Worm (Caenorhabditis elegans) whole organism, young adult: ENCODE data around the gene clec-174.
"Not testable (repeated sequence)": the region's sequence is repeated elsewhere in the genome, so short reads cannot be mapped to it uniquely, and the experiment has no call there.

Experiments used
- B0261.1 ChIP-seq: sonication (generic microtip); optimal IDR thresholded peaks from 2 replicates; lab custom pipeline; 2016; ENCODE audit warnings: mild to moderate bottlenecking, missing genetic modification characterization, moderate library complexity, missing compliant biosample characterization
- C06A6.2 ChIP-seq: fragments of 200-800 bp; sonication (Bioruptor generic); conservative IDR thresholded peaks from 2 replicates; pipeline ENCODE4 v1.3.6; 2022; ENCODE audit warnings: missing genetic modification characterization, missing compliant biosample characterization
- D2030.7 ChIP-seq: fragments of 200-800 bp; sonication (Bioruptor generic); IDR thresholded peaks from 2 replicates; pipeline ENCODE4 v1.3.6; 2022; ENCODE audit warnings: missing genetic modification reagents, missing genetic modification characterization, missing compliant biosample characterization
- F33H1.4 ChIP-seq: fragments of 200-800 bp; sonication (Bioruptor generic); IDR thresholded peaks from 2 replicates; pipeline ENCODE4 v1.3.6; 2022; ENCODE audit warnings: missing genetic modification reagents, missing genetic modification characterization, missing compliant biosample characterization
- F39B2.1 ChIP-seq: fragments of 200-800 bp; sonication (Bioruptor generic); IDR thresholded peaks from 2 replicates; pipeline ENCODE4 v1.3.6; 2022; ENCODE audit warnings: missing genetic modification reagents, missing genetic modification characterization, missing compliant biosample characterization
- F52B5.7 ChIP-seq: sonication (generic microtip); optimal IDR thresholded peaks from 2 replicates; lab custom pipeline; 2016; ENCODE audit warnings: mild to moderate bottlenecking, missing genetic modification characterization, missing compliant biosample characterization
- F57A8.1 ChIP-seq: fragments of 200-800 bp; sonication (Bioruptor generic); optimal IDR thresholded peaks from 2 replicates; lab custom pipeline; 2018; ENCODE audit warnings: mild to moderate bottlenecking, missing genetic modification characterization, moderate library complexity, missing compliant biosample characterization
- T07F8.4 ChIP-seq: sonication (generic microtip); optimal IDR thresholded peaks from 2 replicates; lab custom pipeline; 2016; ENCODE audit warnings: mild to moderate bottlenecking, missing genetic modification characterization, moderate library complexity, missing compliant biosample characterization
- Y56A3A.18 ChIP-seq: fragments of 200-800 bp; sonication (Bioruptor generic); IDR thresholded peaks from 2 replicates; pipeline ENCODE4 v1.3.6; 2022; ENCODE audit warnings: missing genetic modification reagents, missing genetic modification characterization, missing compliant biosample characterization
- aptf-2 ChIP-seq: fragments of 200-800 bp; sonication (Bioruptor generic); conservative IDR thresholded peaks from 2 replicates; pipeline ENCODE4 v1.3.6; 2022; ENCODE audit warnings: missing genetic modification reagents, missing genetic modification characterization, missing compliant biosample characterization
- aptf-3 ChIP-seq: fragments of 200-800 bp; sonication (Bioruptor generic); IDR thresholded peaks from 2 replicates; pipeline ENCODE4 v1.3.6; 2022; ENCODE audit warnings: missing genetic modification characterization, missing compliant biosample characterization
- atf-7 ChIP-seq: sonication (generic microtip); optimal IDR thresholded peaks from 2 replicates; lab custom pipeline; 2017; ENCODE audit warnings: mild to moderate bottlenecking, missing genetic modification characterization, missing compliant biosample characterization
- athp-1 ChIP-seq: sonication (generic microtip); optimal IDR thresholded peaks from 2 replicates; lab custom pipeline; 2017; ENCODE audit warnings: mild to moderate bottlenecking, missing genetic modification characterization, missing compliant biosample characterization
- attf-3 ChIP-seq: fragments of 200-800 bp; sonication (Bioruptor generic); conservative IDR thresholded peaks from 2 replicates; pipeline ENCODE4 v1.3.6; 2022; ENCODE audit warnings: missing genetic modification reagents, missing genetic modification characterization, missing compliant biosample characterization
- attf-5 ChIP-seq: fragments of 200-800 bp; sonication (Bioruptor generic); optimal IDR thresholded peaks from 2 replicates; lab custom pipeline; 2018; ENCODE audit warnings: mild to moderate bottlenecking, missing genetic modification characterization, missing compliant biosample characterization
- bed-1 ChIP-seq: fragments of 200-800 bp; sonication (Bioruptor generic); IDR thresholded peaks from 2 replicates; pipeline ENCODE4 v1.3.6; 2022; ENCODE audit warnings: missing genetic modification reagents, missing genetic modification characterization, missing compliant biosample characterization
- ccch-3 ChIP-seq: fragments of 200-800 bp; sonication (Bioruptor generic); optimal IDR thresholded peaks from 2 replicates; lab custom pipeline; 2018; ENCODE audit warnings: mild to moderate bottlenecking, missing genetic modification characterization, missing compliant biosample characterization
- cebp-1 ChIP-seq, 2 experiments: fragments of 200-800 bp in 1 of 2; sonication (Bioruptor generic) in 1 of 2; sonication (generic microtip) in 1 of 2; IDR thresholded peaks in 1 of 2; optimal IDR thresholded peaks in 1 of 2; 2 replicates each; pipeline versions ENCODE4 v1.3.6 to Lab custom; 2017 to 2022; ENCODE audit warnings: missing compliant biosample characterization in 2 of 2, missing genetic modification characterization in 2 of 2, mild to moderate bottlenecking in 1 of 2, missing genetic modification reagents in 1 of 2, moderate library complexity in 1 of 2
- ceh-100 ChIP-seq: fragments of 200-800 bp; sonication (Bioruptor generic); IDR thresholded peaks from 2 replicates; pipeline ENCODE4 v1.3.6; 2022; ENCODE audit warnings: missing genetic modification reagents, missing genetic modification characterization, missing compliant biosample characterization
- chd-7 ChIP-seq: sonication (generic microtip); optimal IDR thresholded peaks from 2 replicates; lab custom pipeline; 2016; ENCODE audit warnings: mild to moderate bottlenecking, missing genetic modification characterization, moderate library complexity, missing compliant biosample characterization
- dox-1 ChIP-seq: fragments of 200-800 bp; sonication (Bioruptor generic); IDR thresholded peaks from 2 replicates; pipeline ENCODE4 v1.3.6; 2022; ENCODE audit warnings: missing genetic modification reagents, missing genetic modification characterization, missing compliant biosample characterization
- dpl-1 ChIP-seq: fragments of 150-350 bp; optimal IDR thresholded peaks from 2 replicates; lab custom pipeline; 2014; ENCODE audit warnings: missing biosample characterization, missing genetic modification reagents, missing genetic modification characterization
- efl-1 ChIP-seq: fragments of 150-350 bp; optimal IDR thresholded peaks from 2 replicates; lab custom pipeline; 2014; ENCODE audit warnings: missing biosample characterization, missing genetic modification reagents, missing genetic modification characterization
- egrh-3 ChIP-seq: fragments of 200-800 bp; sonication (Bioruptor generic); IDR thresholded peaks from 2 replicates; pipeline ENCODE4 v1.3.6; 2022; ENCODE audit warnings: missing genetic modification reagents, missing genetic modification characterization, missing compliant biosample characterization
- ets-4 ChIP-seq: fragments of 200-800 bp; sonication (Bioruptor generic); optimal IDR thresholded peaks from 2 replicates; lab custom pipeline; 2018; ENCODE audit warnings: mild to moderate bottlenecking, missing genetic modification characterization, missing compliant biosample characterization
- hlh-26 ChIP-seq: fragments of 200-800 bp; sonication (Bioruptor generic); conservative IDR thresholded peaks from 2 replicates; pipeline ENCODE4 v1.3.6; 2022; ENCODE audit warnings: missing genetic modification reagents, missing genetic modification characterization, missing compliant biosample characterization
- hmg-1.2 ChIP-seq: fragments of 200-800 bp; sonication (Bioruptor generic); IDR thresholded peaks from 2 replicates; pipeline ENCODE4 v1.3.6; 2022; ENCODE audit warnings: missing genetic modification reagents, missing genetic modification characterization, missing compliant biosample characterization
- hsf-1 ChIP-seq: fragments of 200-800 bp; sonication (Bioruptor generic); IDR thresholded peaks from 2 replicates; pipeline ENCODE4 v1.3.6; 2022; ENCODE audit warnings: missing genetic modification reagents, missing genetic modification characterization, missing compliant biosample characterization
- lir-1 ChIP-seq: fragments of 200-800 bp; sonication (Bioruptor generic); conservative IDR thresholded peaks from 2 replicates; pipeline ENCODE4 v1.3.6; 2022; ENCODE audit warnings: missing genetic modification reagents, missing genetic modification characterization, missing compliant biosample characterization
- lsl-1 ChIP-seq: fragments of 200-800 bp; sonication (Bioruptor generic); optimal IDR thresholded peaks from 2 replicates; lab custom pipeline; 2018; ENCODE audit warnings: mild to moderate bottlenecking, missing genetic modification characterization, moderate library complexity, missing compliant biosample characterization
- nhr-120 ChIP-seq: fragments of 200-800 bp; sonication (Bioruptor generic); IDR thresholded peaks from 2 replicates; pipeline ENCODE4 v1.3.6; 2022; ENCODE audit warnings: missing genetic modification characterization, missing compliant biosample characterization
- nhr-80 ChIP-seq: sonication (generic microtip); optimal IDR thresholded peaks from 2 replicates; lab custom pipeline; 2016; ENCODE audit warnings: missing genetic modification characterization, missing compliant biosample characterization
- nhr-90 ChIP-seq: sonication (generic microtip); optimal IDR thresholded peaks from 2 replicates; lab custom pipeline; 2016; ENCODE audit warnings: missing genotype, mild to moderate bottlenecking, missing genetic modification characterization, missing compliant biosample characterization
- pha-4 ChIP-seq: fragments of 150-350 bp; sonication (generic microtip); optimal IDR thresholded peaks from 2 replicates; lab custom pipeline; 2014; ENCODE audit warnings: missing biosample characterization, missing genetic modification reagents, missing genetic modification characterization
- snpc-4 ChIP-seq, 5 experiments: fragments of 150-350 bp in 1 of 5; sonication (generic microtip) in 4 of 5; optimal IDR thresholded peaks; 2 replicates each; lab custom pipeline; 2014 to 2018; ENCODE audit warnings: missing genetic modification characterization in 5 of 5, missing biosample characterization in 3 of 5, antibody characterized with exemption in 2 of 5, mild to moderate bottlenecking in 2 of 5, missing compliant biosample characterization in 2 of 5, missing genotype in 2 of 5, moderate library complexity in 2 of 5, missing genetic modification reagents in 1 of 5
- tbp1 ChIP-seq: fragments of 200-800 bp; sonication (Bioruptor generic); optimal IDR thresholded peaks from 2 replicates; lab custom pipeline; 2018; ENCODE audit warnings: mild to moderate bottlenecking, missing genetic modification characterization, missing compliant biosample characterization
- unc-130 ChIP-seq: sonication (generic microtip); optimal IDR thresholded peaks from 2 replicates; lab custom pipeline; 2016; ENCODE audit warnings: missing genetic modification reagents, missing genetic modification characterization, missing compliant biosample characterization
- unc-62 ChIP-seq: fragments of 150-350 bp; optimal IDR thresholded peaks from 2 replicates; lab custom pipeline; 2014; ENCODE audit warnings: missing biosample characterization, missing genetic modification reagents, missing genetic modification characterization
- zfh-2 ChIP-seq: fragments of 200-800 bp; sonication (Bioruptor generic); conservative IDR thresholded peaks from 2 replicates; pipeline ENCODE4 v1.3.6; 2022; ENCODE audit warnings: missing genetic modification reagents, missing genetic modification characterization, missing compliant biosample characterization
- ztf-28 ChIP-seq: fragments of 200-800 bp; sonication (Bioruptor generic); IDR thresholded peaks from 2 replicates; pipeline ENCODE4 v1.3.6; 2022; ENCODE audit warnings: missing genetic modification reagents, missing genetic modification characterization, missing compliant biosample characterization

The clec-174 gene

ce11 chrIV:3960396-3960795, 18.9 kb upstream of the clec-174 start, which contains the start of gene clec-75:
Gene clec-75, plus strand, starts transcription at chrIV:3960734.
- TF ChIP-seq nhr-80, result peak; percentile 36
- no peak for TF ChIP-seq dox-1 (GFP tag; lab: Robert Waterston, UW)

- no peak for TF ChIP-seq ccch-3 (GFP tag; lab: Kevin White, UChicago)
- no peak for TF ChIP-seq Y56A3A.18
- no peak for TF ChIP-seq chd-7 (tag; lab: Kevin White, UChicago)
- no peak for TF ChIP-seq aptf-3
- no peak for TF ChIP-seq egrh-3 (GFP tag; lab: Robert Waterston, UW)
- TF ChIP-seq F57A8.1 (GFP tag; lab: Kevin White, UChicago), result no peak
- TF ChIP-seq unc-62 (GFP tag; lab: Kevin White, UChicago), result no peak
- no peak for TF ChIP-seq atf-7
- no peak for TF ChIP-seq dpl-1 (GFP tag; lab: Kevin White, UChicago)
- TF ChIP-seq F33H1.4 (GFP tag; lab: Robert Waterston, UW), result no peak
- TF ChIP-seq nhr-90 (tag; lab: Kevin White, UChicago), result no peak
- TF ChIP-seq athp-1 (tag; lab: Kevin White, UChicago), result no peak
- no peak for TF ChIP-seq lir-1 (GFP tag; lab: Robert Waterston, UW)
- TF ChIP-seq B0261.1 (tag; lab: Kevin White, UChicago), result no peak
- TF ChIP-seq C06A6.2, result no peak
- no peak for TF ChIP-seq pha-4
- no peak for TF ChIP-seq efl-1 (GFP tag; lab: Kevin White, UChicago)
- no peak for TF ChIP-seq hmg-1.2 (GFP tag; lab: Robert Waterston, UW)
- TF ChIP-seq unc-130, result no peak
- TF ChIP-seq hlh-26 (GFP tag; lab: Robert Waterston, UW), result no peak
Observed at ce11 chrIV:3956705-3957104, 15.2 kb upstream of the clec-174 start, which contains the start of gene clec-74. Gene clec-74, plus strand, starts transcription at chrIV:3957005.

ce11 chrIV:3956095-3956494, 14.6 kb upstream of the clec-174 start, which contains the start of gene clec-73:
Gene clec-73, minus strand, starts transcription at chrIV:3956195.
- TF ChIP-seq nhr-120 (GFP tag; lab: Robert Waterston, UW) (no peak), zfh-2 (GFP tag; lab: Robert Waterston, UW) (no peak), F52B5.7 (no peak), attf-5 (GFP tag; lab: Kevin White, UChicago) (no peak), hsf-1 (no peak), ceh-100 (GFP tag; lab: Robert Waterston, UW) (no peak)

DNA sequence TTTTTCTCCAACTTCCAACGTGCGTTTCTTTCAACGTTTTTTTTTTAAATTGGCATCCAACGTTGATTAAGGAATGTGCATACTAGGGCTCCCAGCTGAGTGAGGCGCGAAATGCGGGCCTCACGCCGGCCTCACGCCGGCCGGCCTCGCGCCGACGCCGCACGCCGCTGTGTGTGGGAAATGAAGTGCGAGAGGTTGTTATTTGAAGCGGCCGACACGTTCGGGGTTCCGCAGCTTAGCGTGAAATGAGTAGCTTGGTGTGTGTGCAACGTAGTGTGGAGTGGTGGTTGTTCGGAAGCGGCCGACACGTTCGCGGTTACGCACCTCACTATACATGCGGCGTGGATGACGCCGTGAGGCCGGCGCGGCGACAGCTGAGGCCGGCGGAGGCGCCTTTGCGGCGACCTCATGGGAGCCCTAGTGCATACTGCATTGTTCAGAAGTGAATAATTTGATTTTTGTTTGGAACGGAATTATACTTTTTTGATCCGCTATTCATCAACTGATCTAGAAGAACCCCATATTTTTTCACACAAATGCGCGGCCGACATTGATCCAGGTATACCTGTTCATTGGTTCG, 6.0 kb upstream of the clec-174 start:
- peak; percentile 7; the same call in 1 of the 2 replicates for TF ChIP-seq dox-1 (GFP tag; lab: Robert Waterston, UW)
- TF ChIP-seq ztf-28, result 0 out of 2 replicates have a peak, but pooled peaks have one; percentile 33
- TF ChIP-seq snpc-4 (GFP tag; optimal IDR thresholded peaks at IDR 0.05; lab: Kevin White, UChicago), result not testable (repeated sequence)
- TF ChIP-seq snpc-4 (tag; optimal IDR thresholded peaks at IDR 0.05; lab: Kevin White, UChicago), result peak in 1 of 4 experiments; percentile 81
- peak; percentile 86 for TF ChIP-seq zfh-2 (GFP tag; lab: Robert Waterston, UW)
- TF ChIP-seq egrh-3 (GFP tag; lab: Robert Waterston, UW), result peak; percentile 74; the same call in 1 of the 2 replicates
- TF ChIP-seq hmg-1.2 (GFP tag; lab: Robert Waterston, UW), result peak; percentile 37

ce11 chrIV:3944459-3944858, 3.0 kb upstream of the clec-174 start, which contains the start of gene clec-72:
Gene clec-72, plus strand, starts transcription at chrIV:3944816.
- TF ChIP-seq nhr-80 (peak; percentile 90), F39B2.1 (GFP tag; lab: Robert Waterston, UW) (no peak), attf-3 (GFP tag; lab: Robert Waterston, UW) (no peak), aptf-2 (GFP tag; lab: Robert Waterston, UW) (no peak), dox-1 (GFP tag; lab: Robert Waterston, UW) (peak; percentile 19; the same call in 1 of the 2 replicates), T07F8.4 (tag; lab: Kevin White, UChicago) (no peak), ets-4 (GFP tag; lab: Kevin White, UChicago) (peak; percentile 62), unc-62 (GFP tag; lab: Kevin White, UChicago) (peak; percentile 43), lsl-1 (GFP tag; lab: Kevin White, UChicago) (no peak), F57A8.1 (GFP tag; lab: Kevin White, UChicago) (no peak), D2030.7 (no peak), tbp1 (no peak), cebp-1 (GFP tag; IDR thresholded peaks at IDR 0.05; lab: Robert Waterston, UW) (no peak), cebp-1 (tag; optimal IDR thresholded peaks at IDR 0.05; lab: Kevin White, UChicago) (no peak), bed-1 (GFP tag; lab: Robert Waterston, UW) (no peak)
